Fruit fly (Drosophila melanogaster): ENCODE results near the gene CG31678.

Gene CG31678

DNA sequence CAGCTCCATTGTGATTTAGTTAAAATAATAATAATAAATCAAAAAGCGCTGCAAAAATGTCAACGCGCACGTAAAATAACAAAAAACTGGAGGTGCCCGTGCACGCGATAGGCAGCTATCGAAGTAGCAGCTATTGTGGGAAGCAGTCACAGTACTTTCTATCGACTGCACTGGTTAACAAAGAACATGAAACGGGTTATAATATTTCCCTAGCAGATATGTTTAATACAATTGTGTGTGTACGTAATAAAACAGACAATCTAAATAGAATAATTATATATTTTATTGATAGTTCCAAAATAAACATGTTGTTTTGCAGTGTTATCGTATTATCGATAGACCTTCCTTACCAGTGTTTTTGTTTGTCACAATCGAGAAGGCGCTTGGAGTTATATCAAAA, at the start of gene CG31678, which contains the start of gene IKKepsilon (continued):
- no peak for TF ChIP-seq CG8089 (GFP tag; optimal IDR thresholded peaks at IDR 0.05)
- no peak for TF ChIP-seq Spps (tag; optimal IDR thresholded peaks at IDR 0.05)
- TF ChIP-seq zfh2 (GFP tag; optimal IDR thresholded peaks at IDR 0.05) = peak; percentile 37
- TF ChIP-seq Lpt (GFP tag; optimal IDR thresholded peaks at IDR 0.05) = no peak
- TF ChIP-seq unc-4 (GFP tag; IDR thresholded peaks at IDR 0.05; ENCODE audit: partially characterized antibody) = peak; percentile 89
- no peak for TF ChIP-seq fd64A (GFP tag; optimal IDR thresholded peaks at IDR 0.05)
- peak; percentile 61 for TF ChIP-seq CG14710 (tag; optimal IDR thresholded peaks at IDR 0.05)
- no peak for TF ChIP-seq Dfd (GFP tag; optimal IDR thresholded peaks at IDR 0.05)
- peak; percentile 40 for TF ChIP-seq ewg (GFP tag; optimal IDR thresholded peaks at IDR 0.05)
- no peak for TF ChIP-seq CG5245 (GFP tag; optimal IDR thresholded peaks at IDR 0.05)
- no peak for TF ChIP-seq odd (GFP tag; optimal IDR thresholded peaks at IDR 0.05)
- TF ChIP-seq Dad (GFP tag; optimal IDR thresholded peaks at IDR 0.05) = no peak
- peak; percentile 84 for TF ChIP-seq CG42726 (GFP tag; IDR thresholded peaks at IDR 0.05; ENCODE audit: partially characterized antibody)
- TF ChIP-seq CG4854 (GFP tag; optimal IDR thresholded peaks at IDR 0.05) = no peak
- peak; percentile 23 for TF ChIP-seq lab (GFP tag; optimal IDR thresholded peaks at IDR 0.05)
- peak; percentile 70 for TF ChIP-seq slbo (GFP tag; IDR thresholded peaks at IDR 0.05)
- peak; percentile 92 for TF ChIP-seq CG16813 (GFP tag; IDR thresholded peaks at IDR 0.05; ENCODE audit: partially characterized antibody)
- peak; percentile 60 for TF ChIP-seq CG2120 (GFP tag; optimal IDR thresholded peaks at IDR 0.05)
- peak; percentile 71 for TF ChIP-seq trem (tag; optimal IDR thresholded peaks at IDR 0.05)
- TF ChIP-seq Aef1 (GFP tag; IDR thresholded peaks at IDR 0.05) = 0 out of 3 replicates have a peak, but pooled peaks have one; percentile 15
- peak; percentile 91 for TF ChIP-seq knrl (GFP tag; IDR thresholded peaks at IDR 0.05; ENCODE audit: partially characterized antibody)
- peak; percentile 86 for TF ChIP-seq CG31441 (GFP tag; IDR thresholded peaks at IDR 0.05)
- peak; percentile 24 for TF ChIP-seq dmrt11E (tag; optimal IDR thresholded peaks at IDR 0.05)
- TF ChIP-seq sob (GFP tag; IDR thresholded peaks at IDR 0.05) = peak; percentile 57
- TF ChIP-seq CG14050 (GFP tag; IDR thresholded peaks at IDR 0.05) = peak; percentile 28; the same call in 1 of the 3 replicates
- TF ChIP-seq CG1603 (tag; optimal IDR thresholded peaks at IDR 0.05) = peak; percentile 64
- peak; percentile 95 for TF ChIP-seq vnd (GFP tag; IDR thresholded peaks at IDR 0.05; ENCODE audit: partially characterized antibody)
- no peak for TF ChIP-seq ems (GFP tag; optimal IDR thresholded peaks at IDR 0.05)
- peak; percentile 61 for TF ChIP-seq Max (GFP tag; optimal IDR thresholded peaks at IDR 0.05)
- peak; percentile 44 for TF ChIP-seq lilli (GFP tag; optimal IDR thresholded peaks at IDR 0.05)
- TF ChIP-seq CG10431 (GFP tag; optimal IDR thresholded peaks at IDR 0.05) = no peak
- TF ChIP-seq zf30C (GFP tag; optimal IDR thresholded peaks at IDR 0.05) = no peak
- TF ChIP-seq h (optimal IDR thresholded peaks at IDR 0.05) = no peak
- peak in 1 of 2 experiments; percentile 23 for TF ChIP-seq crp (GFP tag; optimal IDR thresholded peaks at IDR 0.05)
- peak; percentile 76 for TF ChIP-seq Med (GFP tag)
- TF ChIP-seq CG13775 (GFP tag; optimal IDR thresholded peaks at IDR 0.05) = peak; percentile 6
- peak; percentile 88 for TF ChIP-seq inv (GFP tag; IDR thresholded peaks at IDR 0.05; ENCODE audit: partially characterized antibody)
- 0 out of 2 replicates have a peak, but pooled peaks have one; percentile 23 for TF ChIP-seq al (GFP tag; IDR thresholded peaks at IDR 0.05)
- TF ChIP-seq fd96Cb (tag; optimal IDR thresholded peaks at IDR 0.05) = no peak
- TF ChIP-seq CG12219 (GFP tag; optimal IDR thresholded peaks at IDR 0.05) = no peak
- TF ChIP-seq Mad (GFP tag; optimal IDR thresholded peaks at IDR 0.05) = peak; percentile 36
- no peak for TF ChIP-seq gsb-n (tag; optimal IDR thresholded peaks at IDR 0.05)
- TF ChIP-seq Usf (GFP tag; optimal IDR thresholded peaks at IDR 0.05) = no peak
- peak; percentile 69 for TF ChIP-seq CG12659 (GFP tag; optimal IDR thresholded peaks at IDR 0.05)
- TF ChIP-seq CG17186 (GFP tag; optimal IDR thresholded peaks at IDR 0.05) = peak; percentile 78
- no peak for TF ChIP-seq CG6689 (GFP tag; IDR thresholded peaks at IDR 0.05)
- peak; percentile 25; the same call in 1 of the 3 replicates for TF ChIP-seq zfh1 (GFP tag; IDR thresholded peaks at IDR 0.05)
- TF ChIP-seq Tbp (GFP tag; optimal IDR thresholded peaks at IDR 0.05) = no peak
- TF ChIP-seq CG8290 (GFP tag; optimal IDR thresholded peaks at IDR 0.05) = peak; percentile 2
- no peak for TF ChIP-seq CG8290 (tag; optimal IDR thresholded peaks at IDR 0.05)
- no peak for TF ChIP-seq Eip74EF (GFP tag; optimal IDR thresholded peaks at IDR 0.05)

All from whole organism, embryonic.